Fruit fly (Drosophila melanogaster): Measurements from ENCODE around the gene CG6138.

- TF ChIP-seq CG8478 (optimal IDR thresholded peaks at IDR 0.05) (no peak), CTCF (optimal IDR thresholded peaks at IDR 0.05) (no peak)
Observed at dm6 chr2L:10553692-10554091, 13.4 kb upstream of the CG6138 start.
